Worm (Caenorhabditis elegans) whole organism, L3 larva: ENCODE results near the gene nasp-1.

Source experiments
- R02D3.7 ChIP-seq: fragments of 150-350 bp; optimal IDR thresholded peaks from 2 replicates; lab custom pipeline; 2014; ENCODE audit warnings: missing biosample characterization, missing genetic modification characterization
- ZK546.5 ChIP-seq: sonication (generic microtip); optimal IDR thresholded peaks from 2 replicates; lab custom pipeline; 2017; ENCODE audit warnings: missing biosample characterization, missing genetic modification characterization
- ama-1 ChIP-seq: fragments of 150-350 bp; optimal IDR thresholded peaks from 2 replicates; lab custom pipeline; 2018
- ceh-28 ChIP-seq: fragments of 150-350 bp; optimal IDR thresholded peaks from 2 replicates; lab custom pipeline; 2014; ENCODE audit warnings: missing biosample characterization, missing genetic modification reagents, missing genetic modification characterization
- egl-5 ChIP-seq: fragments of 150-350 bp; optimal IDR thresholded peaks from 2 replicates; lab custom pipeline; 2017; ENCODE audit warnings: missing biosample characterization, missing genetic modification reagents, missing genetic modification characterization, inconsistent platforms
- elt-2 ChIP-seq: sonication (generic microtip); optimal IDR thresholded peaks from 2 replicates; lab custom pipeline; 2016; ENCODE audit warnings: missing genetic modification reagents, mild to moderate bottlenecking, missing genetic modification characterization, missing compliant biosample characterization
- eor-1 ChIP-seq, 2 experiments: fragments of 150-350 bp; optimal IDR thresholded peaks; 2 replicates each; lab custom pipeline; 2014 to 2018; ENCODE audit warnings: missing biosample characterization in 2 of 2, missing genetic modification characterization in 2 of 2
- fkh-10 ChIP-seq: sonication (generic microtip); optimal IDR thresholded peaks from 2 replicates; lab custom pipeline; 2017; ENCODE audit warnings: missing biosample characterization, missing genetic modification reagents, missing genetic modification characterization
- fkh-2 ChIP-seq: fragments of 150-350 bp; optimal IDR thresholded peaks from 2 replicates; lab custom pipeline; 2014; ENCODE audit warnings: missing biosample characterization, missing genetic modification reagents, missing genetic modification characterization
- fos-1 ChIP-seq: fragments of 150-350 bp; optimal IDR thresholded peaks from 2 replicates; lab custom pipeline; 2014; ENCODE audit warnings: missing biosample characterization, missing genetic modification characterization
- hmg-11 ChIP-seq: sonication (generic microtip); optimal IDR thresholded peaks from 2 replicates; lab custom pipeline; 2016; ENCODE audit warnings: missing genetic modification characterization, missing compliant biosample characterization
- jun-1 ChIP-seq: fragments of 150-350 bp; optimal IDR thresholded peaks from 2 replicates; lab custom pipeline; 2014; ENCODE audit warnings: missing biosample characterization, missing genetic modification reagents, missing genetic modification characterization
- lin-15B ChIP-seq: fragments of 150-350 bp; optimal IDR thresholded peaks from 2 replicates; lab custom pipeline; 2014; ENCODE audit warnings: missing biosample characterization, missing genetic modification characterization
- lsy-12 ChIP-seq: sonication (generic microtip); optimal IDR thresholded peaks from 2 replicates; lab custom pipeline; 2016; ENCODE audit warnings: mild to moderate bottlenecking, missing genetic modification characterization, missing compliant biosample characterization
- mdl-1 ChIP-seq: fragments of 150-350 bp; optimal IDR thresholded peaks from 2 replicates; lab custom pipeline; 2014; ENCODE audit warnings: missing biosample characterization, missing genetic modification characterization
- mml-1 ChIP-seq: fragments of 150-350 bp; sonication (generic microtip); optimal IDR thresholded peaks from 3 replicates; lab custom pipeline; 2014; ENCODE audit warnings: missing biosample characterization, missing genetic modification characterization
- nfya-1 ChIP-seq: sonication (generic microtip); optimal IDR thresholded peaks from 2 replicates; lab custom pipeline; 2017; ENCODE audit warnings: missing genetic modification characterization, mild to moderate bottlenecking, missing compliant biosample characterization, antibody characterized with exemption, moderate library complexity; ENCODE audit not compliant: insufficient read depth
- nhr-11 ChIP-seq: fragments of 150-350 bp; optimal IDR thresholded peaks from 2 replicates; lab custom pipeline; 2014; ENCODE audit warnings: missing biosample characterization, missing genetic modification characterization
- nhr-12 ChIP-seq: fragments of 150-350 bp; optimal IDR thresholded peaks from 2 replicates; lab custom pipeline; 2014; ENCODE audit warnings: missing biosample characterization, missing genetic modification characterization
- nhr-23 ChIP-seq: fragments of 150-350 bp; optimal IDR thresholded peaks from 2 replicates; lab custom pipeline; 2014; ENCODE audit warnings: missing biosample characterization, missing genetic modification reagents, missing genetic modification characterization
- nhr-25 ChIP-seq: sonication (generic microtip); optimal IDR thresholded peaks from 2 replicates; lab custom pipeline; 2017; ENCODE audit warnings: missing biosample characterization, missing genetic modification characterization
- nhr-43 ChIP-seq: sonication (generic microtip); optimal IDR thresholded peaks from 2 replicates; lab custom pipeline; 2016; ENCODE audit warnings: mild to moderate bottlenecking, missing genetic modification characterization, missing compliant biosample characterization; ENCODE audit not compliant: poor library complexity, severe bottlenecking
- nhr-76 ChIP-seq: fragments of 150-350 bp; sonication (generic microtip); optimal IDR thresholded peaks from 5 replicates; lab custom pipeline; 2014; ENCODE audit warnings: missing biosample characterization, missing genetic modification characterization
- pha-4 ChIP-seq: fragments of 150-350 bp; optimal IDR thresholded peaks from 2 replicates; lab custom pipeline; 2014; ENCODE audit warnings: missing biosample characterization, missing genetic modification reagents, missing genetic modification characterization
- sea-2 ChIP-seq: fragments of 150-350 bp; sonication (generic microtip); optimal IDR thresholded peaks from 4 replicates; lab custom pipeline; 2014; ENCODE audit warnings: missing biosample characterization, missing genetic modification reagents, missing genetic modification characterization
- skn-1 ChIP-seq: fragments of 150-350 bp; optimal IDR thresholded peaks from 2 replicates; lab custom pipeline; 2014; ENCODE audit warnings: missing biosample characterization, missing genetic modification characterization
- snpc-4 ChIP-seq: fragments of 150-350 bp; optimal IDR thresholded peaks from 2 replicates; lab custom pipeline; 2014; ENCODE audit warnings: missing biosample characterization, missing genetic modification characterization
- tbx-2 ChIP-seq: sonication (generic microtip); optimal IDR thresholded peaks from 2 replicates; lab custom pipeline; 2016; ENCODE audit warnings: mild to moderate bottlenecking, missing genetic modification characterization, missing compliant biosample characterization
- unc-39 ChIP-seq: sonication (generic microtip); optimal IDR thresholded peaks from 4 replicates; lab custom pipeline; 2017; ENCODE audit warnings: missing biosample characterization, missing genetic modification characterization
- unc-62 ChIP-seq: fragments of 150-350 bp; sonication (generic microtip); optimal IDR thresholded peaks from 4 replicates; lab custom pipeline; 2014; ENCODE audit warnings: missing biosample characterization, missing genetic modification reagents, missing genetic modification characterization
- zag-1 ChIP-seq: fragments of 150-350 bp; optimal IDR thresholded peaks from 2 replicates; lab custom pipeline; 2014; ENCODE audit warnings: missing biosample characterization, missing genetic modification characterization
- ztf-11 ChIP-seq: fragments of 150-350 bp; optimal IDR thresholded peaks from 2 replicates; lab custom pipeline; 2014; ENCODE audit warnings: missing biosample characterization, missing genetic modification characterization
- ztf-4 ChIP-seq: fragments of 150-350 bp; optimal IDR thresholded peaks from 2 replicates; lab custom pipeline; 2014; ENCODE audit warnings: missing biosample characterization, missing genetic modification characterization

nasp-1 gene

DNA sequence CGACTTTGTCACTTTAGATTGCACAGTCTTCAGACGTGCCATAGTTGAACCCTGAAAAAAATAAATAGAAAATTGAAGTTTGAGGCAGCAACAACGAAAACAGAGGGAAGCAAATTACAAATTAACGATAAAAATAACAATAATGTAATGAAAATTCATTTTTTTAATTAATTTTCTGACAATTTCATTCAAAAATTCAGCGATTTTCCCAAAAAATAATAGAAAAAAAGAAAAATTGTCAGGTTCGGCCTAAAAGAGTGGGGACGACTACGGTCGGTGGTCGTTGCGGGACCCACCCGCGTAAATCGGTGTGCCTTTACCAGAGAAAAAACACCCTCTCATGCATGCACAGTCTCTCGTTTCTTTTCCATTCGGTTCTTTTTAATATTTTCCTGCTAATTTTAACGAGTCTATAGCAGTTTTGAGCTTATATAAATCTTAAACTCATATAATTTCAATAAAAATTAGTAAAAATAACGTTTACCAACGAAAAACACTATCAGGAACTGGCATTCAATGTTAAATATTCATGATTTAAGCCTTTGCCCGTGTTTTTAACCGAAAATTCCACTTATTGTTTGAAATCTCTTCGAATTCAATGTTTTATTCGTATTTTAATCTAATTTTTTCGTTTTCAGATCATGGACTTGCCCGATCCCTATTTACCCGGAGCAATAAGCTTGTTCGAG is 20.0 kb downstream of the nasp-1 start, which contains the start of the genes rps-9 and lsm-1 (continued):
- TF ChIP-seq skn-1 = no peak
- no peak for TF ChIP-seq mdl-1
- TF ChIP-seq elt-2 (tag; lab: Kevin White, UChicago) = peak; percentile 16

DNA sequence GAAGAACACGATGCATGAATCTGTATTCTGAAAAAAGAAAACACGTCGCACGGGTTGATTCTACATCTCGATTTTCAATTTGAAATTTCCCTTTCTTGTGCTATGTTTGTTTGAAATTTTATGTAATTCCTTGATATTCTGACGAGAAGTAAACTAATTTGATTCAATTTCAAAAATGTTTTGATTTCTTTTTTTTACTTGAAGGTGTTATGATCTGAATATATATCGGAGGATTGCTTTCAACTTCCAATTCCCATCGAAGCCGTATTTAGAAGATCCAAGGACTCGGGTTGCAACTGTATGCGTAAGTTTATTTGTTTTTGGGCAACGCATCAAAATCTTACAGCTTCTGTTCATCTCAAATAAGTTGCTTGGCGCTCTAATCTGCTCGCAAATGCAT is 21.0 kb downstream of the nasp-1 start, which contains the start of gene F40F8.1:
F40F8.1 (plus strand) TSS at position 301 of the 400 bp plus-strand sequence.
- no peak for TF ChIP-seq egl-5
- no peak for TF ChIP-seq R02D3.7
- no peak for TF ChIP-seq ceh-28 (tag; lab: Kevin White, UChicago)
- no peak for TF ChIP-seq skn-1
- no peak for TF ChIP-seq nhr-12
- TF ChIP-seq lsy-12 (tag; lab: Kevin White, UChicago) = no peak
- no peak for TF ChIP-seq snpc-4
- no peak for TF ChIP-seq jun-1
- no peak for TF ChIP-seq ZK546.5 (tag; lab: Kevin White, UChicago)
- TF ChIP-seq nhr-43 (tag; lab: Kevin White, UChicago) = no peak
- no peak for TF ChIP-seq eor-1 (tag; optimal IDR thresholded peaks at IDR 0.05; lab: Kevin White, UChicago)
- no peak for TF ChIP-seq nhr-25 (tag; lab: Kevin White, UChicago)

DNA sequence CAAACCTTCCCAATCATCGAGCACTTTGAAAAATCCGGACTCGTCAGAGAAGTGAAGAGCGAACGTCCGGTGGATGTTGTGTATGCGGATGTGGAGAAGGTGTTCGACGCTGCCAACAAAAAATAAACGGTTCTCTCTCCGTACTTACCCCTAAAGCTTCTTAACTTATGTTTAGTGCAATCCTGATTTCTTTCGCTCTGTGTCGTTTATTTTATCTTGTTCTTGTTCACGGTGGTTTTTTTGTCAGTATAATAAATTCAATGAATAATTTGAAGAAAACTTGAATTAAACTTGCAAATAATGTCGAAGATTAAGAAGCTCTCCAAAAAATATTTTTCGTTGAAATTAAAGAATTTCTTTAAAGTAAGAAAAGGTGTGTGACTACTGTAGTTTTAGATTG is 22.6 kb downstream of the nasp-1 start, which contains the start of gene F40F8.3:
F40F8.3 (plus strand) TSS at position 301 of the 400 bp plus-strand sequence.
- TF ChIP-seq nhr-11 = no peak
- no peak for TF ChIP-seq ZK546.5 (tag; lab: Kevin White, UChicago)
- TF ChIP-seq mml-1 (tag; lab: Kevin White, UChicago) = no peak
- TF ChIP-seq zag-1 (tag; lab: Kevin White, UChicago) = no peak
- no peak for TF ChIP-seq nhr-76
- no peak for TF ChIP-seq jun-1
- no peak for TF ChIP-seq fos-1 (tag; lab: Kevin White, UChicago)
- no peak for TF ChIP-seq unc-39 (tag; lab: Kevin White, UChicago)
- TF ChIP-seq skn-1 = no peak
- TF ChIP-seq unc-62 (GFP tag; lab: Kevin White, UChicago) = no peak

DNA sequence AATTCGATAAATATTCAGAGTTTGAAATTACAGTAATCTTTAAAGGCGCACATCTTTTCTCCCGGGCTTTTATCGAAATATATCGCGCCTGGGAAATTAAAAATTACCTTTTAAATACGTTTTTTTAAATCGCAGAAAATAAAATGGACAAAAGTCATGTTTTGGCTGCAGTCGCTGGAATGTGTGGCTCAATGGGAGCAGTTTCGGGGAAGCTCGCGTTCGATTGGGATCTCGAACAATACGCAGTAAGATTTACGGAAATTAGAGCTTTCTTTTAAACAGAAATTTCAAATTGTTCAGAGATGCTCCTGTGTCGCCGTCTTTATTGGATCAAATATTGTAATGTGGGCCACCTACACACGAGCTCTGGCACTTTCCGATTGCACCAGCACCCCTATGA is 23.1 kb downstream of the nasp-1 start, which contains the start of gene F40F8.12:
F40F8.12 (plus strand) TSS at position 301 of the 400 bp plus-strand sequence.
- TF ChIP-seq ztf-11 (tag; lab: Kevin White, UChicago) = no peak
- TF ChIP-seq, all 47 proteins: peak for 0

DNA sequence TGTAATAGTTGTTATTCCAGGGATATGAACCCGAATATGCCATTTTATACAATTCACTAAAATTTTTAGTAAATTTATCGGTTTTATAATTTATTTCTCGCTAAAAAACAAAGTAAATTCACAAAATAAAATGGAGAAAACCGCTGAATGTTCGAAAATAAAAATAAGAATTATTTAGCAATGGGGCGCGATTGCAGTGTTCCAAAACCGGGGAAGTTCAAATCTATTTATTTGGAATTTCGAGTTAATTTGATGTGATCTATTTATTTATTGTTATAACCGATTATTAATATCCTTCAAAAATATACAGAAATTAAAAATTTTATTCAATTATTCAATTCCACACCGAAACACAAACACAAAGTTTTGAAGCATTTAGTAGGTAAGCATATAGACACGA is 26.1 kb downstream of the nasp-1 start, which contains the start of gene F40F8.11:
F40F8.11 (minus strand) TSS at position 49 of the 400 bp plus-strand sequence.
- peak; percentile 15 for TF ChIP-seq hmg-11 (tag; lab: Kevin White, UChicago)
- peak; percentile 47 for TF ChIP-seq lin-15B (tag; lab: Kevin White, UChicago)
- TF ChIP-seq nfya-1 (tag; lab: Kevin White, UChicago) = peak; percentile 54
- no peak for TF ChIP-seq ztf-4 (tag; lab: Kevin White, UChicago)
- no peak for TF ChIP-seq fkh-2 (tag; lab: Kevin White, UChicago)
- TF ChIP-seq ama-1 (lab: Kevin White, UChicago) = no peak
- peak; percentile 31 for TF ChIP-seq pha-4 (tag; lab: Kevin White, UChicago)
- no peak for TF ChIP-seq fos-1 (tag; lab: Kevin White, UChicago)
- TF ChIP-seq lsy-12 (tag; lab: Kevin White, UChicago) = no peak
- TF ChIP-seq elt-2 (tag; lab: Kevin White, UChicago) = peak; percentile 18
- TF ChIP-seq ztf-11 (tag; lab: Kevin White, UChicago) = no peak
- TF ChIP-seq nhr-12 = no peak
- TF ChIP-seq snpc-4 = peak; percentile 8
- TF ChIP-seq nhr-23 (tag; lab: Kevin White, UChicago) = peak; percentile 53
- no peak for TF ChIP-seq sea-2 (GFP tag; lab: Kevin White, UChicago)

DNA sequence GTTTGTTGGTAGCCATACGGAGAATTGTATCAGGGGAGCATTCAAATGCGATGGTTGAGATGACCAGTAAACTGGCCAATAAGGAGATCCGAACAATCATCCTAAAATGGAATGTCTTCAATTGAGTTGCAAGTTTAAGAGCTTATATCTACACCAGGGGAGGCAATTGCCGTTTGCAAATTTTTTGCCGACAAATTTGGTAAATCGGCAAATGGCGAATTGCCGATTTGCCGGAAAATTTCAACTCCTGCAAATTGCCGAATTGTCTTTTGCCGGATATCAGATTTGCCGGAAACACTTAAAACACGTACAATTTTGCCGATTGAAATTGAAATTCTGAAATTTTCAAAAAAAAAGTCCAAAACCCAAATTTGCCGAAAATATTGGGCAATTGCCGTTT is 28.4 kb downstream of the nasp-1 start, which contains the start of gene F40F8.5:
F40F8.5 (minus strand) TSS at position 101 of the 400 bp plus-strand sequence.
- TF ChIP-seq unc-39 (tag; lab: Kevin White, UChicago) = no peak
- TF ChIP-seq lin-15B (tag; lab: Kevin White, UChicago) = no peak
- no peak for TF ChIP-seq hmg-11 (tag; lab: Kevin White, UChicago)
- TF ChIP-seq nhr-25 (tag; lab: Kevin White, UChicago) = no peak
- no peak for TF ChIP-seq fkh-10
- no peak for TF ChIP-seq snpc-4
- TF ChIP-seq tbx-2 (tag; lab: Kevin White, UChicago) = no peak
